Worm (Caenorhabditis elegans) whole organism, mixed stage, embryonic: ENCODE measurements around the gene F09C6.10.

Experiments used
- bed-3 ChIP-seq: fragments of 200-800 bp; sonication (Bioruptor generic); optimal IDR thresholded peaks from 3 replicates; lab custom pipeline; 2018; ENCODE audit warnings: mild to moderate bottlenecking, missing genetic modification characterization, moderate library complexity, missing compliant biosample characterization
- blmp-1 ChIP-seq: fragments of 150-350 bp; optimal IDR thresholded peaks from 2 replicates; lab custom pipeline; 2014; ENCODE audit warnings: missing biosample characterization, missing genetic modification characterization
- ceh-39 ChIP-seq: fragments of 150-350 bp; optimal IDR thresholded peaks from 2 replicates; lab custom pipeline; 2014; ENCODE audit warnings: missing biosample characterization, missing genetic modification characterization
- ceh-43 ChIP-seq: fragments of 200-800 bp; sonication (Bioruptor generic); optimal IDR thresholded peaks from 2 replicates; lab custom pipeline; 2018; ENCODE audit warnings: mild to moderate bottlenecking, missing genetic modification characterization, moderate library complexity, missing compliant biosample characterization
- ces-1 ChIP-seq: fragments of 150-350 bp; optimal IDR thresholded peaks from 2 replicates; lab custom pipeline; 2014; ENCODE audit warnings: missing biosample characterization, missing genetic modification reagents, missing genetic modification characterization
- cnd-1 ChIP-seq: fragments of 200-800 bp; sonication (Bioruptor generic); optimal IDR thresholded peaks from 2 replicates; lab custom pipeline; 2018; ENCODE audit warnings: mild to moderate bottlenecking, missing genetic modification characterization, missing compliant biosample characterization
- drap-1 ChIP-seq: fragments of 200-800 bp; sonication (Bioruptor generic); optimal IDR thresholded peaks from 3 replicates; lab custom pipeline; 2018; ENCODE audit warnings: mild to moderate bottlenecking, missing genetic modification characterization, missing compliant biosample characterization
- elt-3 ChIP-seq: fragments of 150-350 bp; optimal IDR thresholded peaks from 2 replicates; lab custom pipeline; 2014; ENCODE audit warnings: missing biosample characterization, missing genetic modification characterization
- flh-1 ChIP-seq: fragments of 200-800 bp; sonication (Bioruptor generic); optimal IDR thresholded peaks from 2 replicates; lab custom pipeline; 2018; ENCODE audit warnings: mild to moderate bottlenecking, missing genetic modification characterization, moderate library complexity, missing compliant biosample characterization
- ham-2 ChIP-seq: fragments of 200-800 bp; sonication (Bioruptor generic); optimal IDR thresholded peaks from 2 replicates; lab custom pipeline; 2018; ENCODE audit warnings: mild to moderate bottlenecking, missing genetic modification characterization, missing compliant biosample characterization
- lin-13 ChIP-seq: fragments of 150-350 bp; optimal IDR thresholded peaks from 2 replicates; lab custom pipeline; 2014; ENCODE audit warnings: missing biosample characterization, missing genetic modification characterization
- lin-32 ChIP-seq: fragments of 200-800 bp; sonication (Bioruptor generic); optimal IDR thresholded peaks from 2 replicates; lab custom pipeline; 2018; ENCODE audit warnings: mild to moderate bottlenecking, missing genetic modification characterization, missing compliant biosample characterization
- lsy-2 ChIP-seq: fragments of 150-350 bp; optimal IDR thresholded peaks from 2 replicates; lab custom pipeline; 2014; ENCODE audit warnings: missing biosample characterization, missing genetic modification characterization
- mab-5 ChIP-seq: fragments of 150-350 bp; optimal IDR thresholded peaks from 2 replicates; lab custom pipeline; 2014; ENCODE audit warnings: missing biosample characterization, missing genetic modification characterization
- mep-1 ChIP-seq: fragments of 150-350 bp; optimal IDR thresholded peaks from 2 replicates; lab custom pipeline; 2017; ENCODE audit warnings: missing biosample characterization, missing genetic modification reagents, missing genetic modification characterization, inconsistent platforms
- mls-2 ChIP-seq: sonication (generic microtip); optimal IDR thresholded peaks from 2 replicates; lab custom pipeline; 2016; ENCODE audit warnings: mild to moderate bottlenecking, missing genetic modification characterization, moderate library complexity, missing compliant biosample characterization
- nhr-12 ChIP-seq: fragments of 150-350 bp; optimal IDR thresholded peaks from 2 replicates; lab custom pipeline; 2014; ENCODE audit warnings: missing biosample characterization, missing genetic modification characterization
- nhr-2 ChIP-seq: fragments of 150-350 bp; optimal IDR thresholded peaks from 2 replicates; lab custom pipeline; 2014; ENCODE audit warnings: missing biosample characterization, missing genetic modification characterization
- nhr-237 ChIP-seq: fragments of 150-350 bp; optimal IDR thresholded peaks from 2 replicates; lab custom pipeline; 2014; ENCODE audit warnings: missing biosample characterization, missing genetic modification characterization
- nhr-28 ChIP-seq: fragments of 150-350 bp; optimal IDR thresholded peaks from 2 replicates; lab custom pipeline; 2014; ENCODE audit warnings: missing biosample characterization, missing genetic modification characterization
- nhr-76 ChIP-seq: sonication (generic microtip); optimal IDR thresholded peaks from 2 replicates; lab custom pipeline; 2017; ENCODE audit warnings: missing biosample characterization, missing genetic modification characterization
- sem-2 ChIP-seq: fragments of 200-800 bp; sonication (Bioruptor generic); optimal IDR thresholded peaks from 2 replicates; lab custom pipeline; 2018; ENCODE audit warnings: mild to moderate bottlenecking, missing genetic modification characterization, missing compliant biosample characterization
- snpc-4 ChIP-seq: fragments of 150-350 bp; optimal IDR thresholded peaks from 2 replicates; lab custom pipeline; 2014; ENCODE audit warnings: missing biosample characterization, missing genetic modification characterization
- sptf-1 ChIP-seq: sonication (generic microtip); optimal IDR thresholded peaks from 2 replicates; lab custom pipeline; 2017; ENCODE audit warnings: mild to moderate bottlenecking, missing genetic modification characterization, moderate library complexity, missing compliant biosample characterization
- tbx-8 ChIP-seq: fragments of 200-800 bp; sonication (Bioruptor generic); optimal IDR thresholded peaks from 2 replicates; lab custom pipeline; 2018; ENCODE audit warnings: mild to moderate bottlenecking, missing genetic modification characterization, moderate library complexity, missing compliant biosample characterization
- unc-120 ChIP-seq: sonication (generic microtip); optimal IDR thresholded peaks from 2 replicates; lab custom pipeline; 2017; ENCODE audit warnings: missing genetic modification characterization, missing compliant biosample characterization; ENCODE audit not compliant: poor library complexity, severe bottlenecking
- unc-39 ChIP-seq: fragments of 150-350 bp; optimal IDR thresholded peaks from 2 replicates; lab custom pipeline; 2014; ENCODE audit warnings: missing biosample characterization, missing genetic modification characterization
- unc-62 ChIP-seq: fragments of 150-350 bp; optimal IDR thresholded peaks from 2 replicates; lab custom pipeline; 2014; ENCODE audit warnings: missing biosample characterization, missing genetic modification reagents, missing genetic modification characterization

F09C6.10 gene

DNA sequence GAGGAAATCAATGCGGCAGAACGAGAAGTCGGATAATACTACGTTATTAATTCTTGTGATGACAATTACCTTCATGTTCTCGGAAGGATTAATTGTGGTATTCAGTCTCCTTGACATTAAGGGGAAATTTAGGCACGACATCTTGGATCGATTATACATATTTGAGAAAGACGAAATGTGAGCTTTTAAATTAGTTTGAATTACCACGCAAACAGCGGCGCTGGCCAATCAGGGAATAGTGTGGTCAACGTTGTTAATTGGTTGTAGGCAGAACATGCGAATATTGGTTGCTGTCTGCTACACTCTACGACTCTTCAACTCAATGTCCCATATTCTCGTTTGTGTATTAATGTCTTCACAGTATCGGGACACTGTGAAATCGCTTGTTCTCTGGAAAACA lies 41.0 kb downstream of the F09C6.10 start, which contains the start of gene F49A5.10:
TSS of gene F49A5.10 (plus strand) at position 301 of the 400 bp plus-strand sequence.
- TF ChIP-seq ces-1 (GFP tag; lab: Kevin White, UChicago), result no peak
- no peak for TF ChIP-seq tbx-8
- TF ChIP-seq nhr-28, result no peak
- no peak for TF ChIP-seq bed-3 (GFP tag; lab: Kevin White, UChicago)
- no peak for TF ChIP-seq mab-5 (tag; lab: Kevin White, UChicago)

DNA sequence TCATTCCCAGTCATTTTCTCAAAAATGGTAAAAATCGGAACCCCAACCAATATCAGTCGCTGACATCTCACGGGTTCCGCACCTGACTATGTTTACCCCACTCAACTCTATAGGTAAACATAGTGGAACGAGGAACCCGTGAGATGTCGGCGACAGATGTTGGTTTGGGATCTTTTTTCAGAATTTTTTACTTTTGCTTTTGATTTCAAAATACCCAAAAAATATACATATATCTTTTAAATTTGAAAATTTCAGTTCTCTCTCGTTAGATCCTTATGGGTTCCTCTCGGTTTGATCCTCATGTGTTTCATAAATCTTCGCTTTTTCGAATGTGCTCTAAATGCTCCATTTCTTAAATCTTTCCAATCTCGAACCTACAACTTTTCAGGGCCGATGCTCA lies 42.3 kb downstream of the F09C6.10 start, which contains the start of gene srw-23:
TSS of gene srw-23 (plus strand) at position 301 of the 400 bp plus-strand sequence.
- no peak for TF ChIP-seq nhr-12
- no peak for TF ChIP-seq lsy-2 (tag; lab: Kevin White, UChicago)
- no peak for TF ChIP-seq drap-1 (GFP tag; lab: Kevin White, UChicago)
- no peak for TF ChIP-seq tbx-8
- TF ChIP-seq flh-1, result no peak
- TF ChIP-seq bed-3 (GFP tag; lab: Kevin White, UChicago), result no peak
- TF ChIP-seq sem-2, result no peak

DNA sequence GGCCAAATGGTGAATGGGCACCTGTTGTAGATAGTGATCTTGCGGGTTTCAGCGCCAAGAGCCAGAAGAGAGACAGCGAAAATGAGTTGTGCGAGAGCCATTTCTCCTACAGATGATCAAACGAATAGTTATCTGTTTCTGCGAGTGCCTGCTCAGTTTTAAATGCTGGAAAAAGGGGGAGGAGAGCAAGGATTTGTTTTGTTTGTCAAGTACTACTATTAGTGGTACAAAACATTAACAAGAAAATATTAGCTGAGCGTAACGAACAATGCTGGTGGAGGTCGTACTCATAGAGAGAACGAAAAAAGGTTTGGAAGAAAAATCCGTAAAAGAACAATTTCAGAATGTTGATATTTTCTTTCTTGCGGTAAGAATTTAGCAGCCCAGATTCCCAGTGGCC lies 44.6 kb downstream of the F09C6.10 start, which contains the start of gene thn-4:
TSS of gene thn-4 (minus strand) at position 101 of the 400 bp plus-strand sequence.
- TF ChIP-seq unc-39 (tag; lab: Kevin White, UChicago) (no peak), mab-5 (tag; lab: Kevin White, UChicago) (no peak), bed-3 (GFP tag; lab: Kevin White, UChicago) (no peak), unc-120 (tag; lab: Kevin White, UChicago) (no peak), nhr-12 (no peak), snpc-4 (no peak), drap-1 (GFP tag; lab: Kevin White, UChicago) (no peak), cnd-1 (tag; lab: Kevin White, UChicago) (no peak), unc-62 (GFP tag; lab: Kevin White, UChicago) (no peak), elt-3 (no peak), ces-1 (GFP tag; lab: Kevin White, UChicago) (no peak), blmp-1 (tag; lab: Kevin White, UChicago) (no peak), nhr-237 (no peak), sem-2 (no peak), ceh-43 (GFP tag; lab: Kevin White, UChicago) (no peak)
- TF ChIP-seq, all 35 proteins: peak for 0

DNA sequence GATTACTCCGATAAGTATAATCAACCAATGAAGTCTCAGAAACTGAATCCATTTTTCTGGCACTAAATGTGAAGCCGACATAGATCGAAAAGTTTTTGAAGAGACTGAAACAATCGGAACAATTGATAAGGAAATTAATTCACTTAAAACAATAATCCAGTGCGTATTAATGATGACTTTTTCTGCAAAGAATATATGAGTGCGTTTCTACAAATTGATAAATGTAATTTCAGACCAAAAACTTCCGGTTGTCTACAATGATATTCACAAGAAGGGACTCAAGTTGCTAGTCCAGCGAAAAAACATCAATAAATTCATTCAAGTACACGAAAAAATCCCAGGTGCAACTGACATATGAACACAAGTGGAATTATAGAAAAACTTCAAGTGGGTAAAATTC lies 46.2 kb downstream of the F09C6.10 start, which contains the start of gene clec-33:
TSS of gene clec-33 (minus strand) at position 101 of the 400 bp plus-strand sequence.
- TF ChIP-seq mls-2 (tag; lab: Kevin White, UChicago) (no peak), flh-1 (no peak), nhr-76 (no peak), unc-62 (GFP tag; lab: Kevin White, UChicago) (no peak), ham-2 (no peak)
- TF ChIP-seq, all 35 proteins: peak for 0

DNA sequence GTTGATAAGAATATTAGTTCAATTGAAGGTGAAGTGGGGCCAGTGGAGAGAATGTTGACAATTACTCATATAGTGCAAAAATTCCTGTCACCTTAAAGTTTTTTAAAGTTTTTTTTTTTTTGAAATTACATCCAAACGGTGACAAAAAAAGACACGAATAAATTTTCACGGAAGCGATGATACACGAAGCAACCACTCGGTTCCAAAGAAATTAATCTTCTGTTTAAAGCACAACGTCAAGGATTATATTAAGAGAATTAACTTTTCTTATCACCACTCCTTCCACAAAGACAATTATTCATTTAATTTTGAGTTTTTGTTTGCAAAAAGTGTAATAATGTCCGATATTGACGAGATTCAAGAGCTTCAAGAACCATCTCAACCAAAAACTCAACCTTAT lies 50.6 kb downstream of the F09C6.10 start, which contains the start of gene clec-28:
TSS of gene clec-28 (plus strand) at position 301 of the 400 bp plus-strand sequence.
- no peak for TF ChIP-seq unc-120 (tag; lab: Kevin White, UChicago)
- no peak for TF ChIP-seq unc-39 (tag; lab: Kevin White, UChicago)
- TF ChIP-seq flh-1, result no peak
- no peak for TF ChIP-seq mep-1
- TF ChIP-seq nhr-2 (tag; lab: Kevin White, UChicago), result no peak
- TF ChIP-seq lin-32, result no peak
- TF ChIP-seq drap-1 (GFP tag; lab: Kevin White, UChicago), result no peak
- TF ChIP-seq ceh-39, result no peak
- no peak for TF ChIP-seq ham-2
- TF ChIP-seq cnd-1 (tag; lab: Kevin White, UChicago), result no peak
- no peak for TF ChIP-seq sptf-1 (tag; lab: Kevin White, UChicago)
- TF ChIP-seq elt-3, result no peak
- no peak for TF ChIP-seq ces-1 (GFP tag; lab: Kevin White, UChicago)
- no peak for TF ChIP-seq mls-2 (tag; lab: Kevin White, UChicago)
- TF ChIP-seq mab-5 (tag; lab: Kevin White, UChicago), result no peak
- TF ChIP-seq bed-3 (GFP tag; lab: Kevin White, UChicago), result no peak
- no peak for TF ChIP-seq nhr-76
- no peak for TF ChIP-seq nhr-12
- no peak for TF ChIP-seq unc-62 (GFP tag; lab: Kevin White, UChicago)
- TF ChIP-seq lin-13 (tag; lab: Kevin White, UChicago), result no peak
